Worm (Caenorhabditis elegans): ENCODE measurements around the gene cdc-48.2.

Gene cdc-48.2

ce11 chrII:8126132-8126531, 12.2 kb upstream of the cdc-48.2 start:
- TF ChIP-seq hmg-4 (GFP tag; optimal IDR thresholded peaks at IDR 0.05) (peak; percentile 21), pes-1 (GFP tag; IDR thresholded peaks at IDR 0.05) (peak; percentile 41; the same call in 1 of the 2 replicates), aly-1 (tag; optimal IDR thresholded peaks at IDR 0.05) (no peak), ets-7 (tag; optimal IDR thresholded peaks at IDR 0.05) (no peak), F13C5.2 (tag; optimal IDR thresholded peaks at IDR 0.05) (no peak)

DNA sequence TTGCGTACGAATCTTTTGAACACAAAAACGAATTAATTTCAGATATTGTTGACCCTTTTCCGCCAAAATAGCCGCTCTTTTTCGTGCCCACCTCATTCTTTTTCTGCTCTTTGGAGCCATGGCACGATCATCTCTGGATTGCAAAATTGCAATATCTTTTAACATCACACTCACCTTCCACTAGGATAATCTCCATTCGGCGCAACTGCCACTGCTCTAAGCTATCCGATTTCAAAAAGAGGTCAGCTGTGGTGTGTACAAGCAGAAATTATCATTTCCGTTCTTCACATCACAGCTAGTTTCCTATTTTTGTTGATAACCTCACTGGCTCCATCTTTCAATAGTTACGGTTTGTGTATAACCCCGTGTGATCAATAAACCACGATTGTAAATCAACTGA, 11.7 kb upstream of the cdc-48.2 start:
- TF ChIP-seq ets-7 (tag; optimal IDR thresholded peaks at IDR 0.05) (no peak), hnd-1 (tag; optimal IDR thresholded peaks at IDR 0.05) (no peak), F13C5.2 (tag; optimal IDR thresholded peaks at IDR 0.05) (no peak), flt-1 (GFP tag; IDR thresholded peaks at IDR 0.05) (no peak), ceh-13 (GFP tag; optimal IDR thresholded peaks at IDR 0.05) (no peak), scrt-1 (GFP tag; IDR thresholded peaks at IDR 0.05) (no peak), tbx-11 (GFP tag; IDR thresholded peaks at IDR 0.05) (no peak), ceh-36 (tag; optimal IDR thresholded peaks at IDR 0.05) (no peak), tra-4 (tag; optimal IDR thresholded peaks at IDR 0.05) (no peak), hmg-4 (GFP tag; optimal IDR thresholded peaks at IDR 0.05) (no peak), ama-1 (optimal IDR thresholded peaks at IDR 0.05) (no peak), aly-1 (tag; optimal IDR thresholded peaks at IDR 0.05) (no peak), tbx-37 (GFP tag; conservative IDR thresholded peaks at IDR 0.05) (no peak), hmbx-1 (tag; optimal IDR thresholded peaks at IDR 0.05) (no peak), pes-1 (GFP tag; IDR thresholded peaks at IDR 0.05) (no peak), B0310.2 (tag; optimal IDR thresholded peaks at IDR 0.05) (no peak)

ce11 chrII:8127290-8127689, 11.0 kb upstream of the cdc-48.2 start:
- TF ChIP-seq B0310.2 (tag; optimal IDR thresholded peaks at IDR 0.05) (no peak), F13C5.2 (tag; optimal IDR thresholded peaks at IDR 0.05) (no peak), aly-1 (tag; optimal IDR thresholded peaks at IDR 0.05) (no peak), ceh-13 (GFP tag; optimal IDR thresholded peaks at IDR 0.05) (no peak), tbx-37 (GFP tag; conservative IDR thresholded peaks at IDR 0.05) (no peak), flt-1 (GFP tag; IDR thresholded peaks at IDR 0.05) (no peak), ceh-36 (tag; optimal IDR thresholded peaks at IDR 0.05) (no peak), hnd-1 (tag; optimal IDR thresholded peaks at IDR 0.05) (no peak), tbx-11 (GFP tag; IDR thresholded peaks at IDR 0.05) (no peak), tra-4 (tag; optimal IDR thresholded peaks at IDR 0.05) (no peak), ama-1 (optimal IDR thresholded peaks at IDR 0.05) (no peak), pes-1 (GFP tag; IDR thresholded peaks at IDR 0.05) (no peak), hmbx-1 (tag; optimal IDR thresholded peaks at IDR 0.05) (no peak), hmg-4 (GFP tag; optimal IDR thresholded peaks at IDR 0.05) (no peak), scrt-1 (GFP tag; IDR thresholded peaks at IDR 0.05) (no peak)

DNA sequence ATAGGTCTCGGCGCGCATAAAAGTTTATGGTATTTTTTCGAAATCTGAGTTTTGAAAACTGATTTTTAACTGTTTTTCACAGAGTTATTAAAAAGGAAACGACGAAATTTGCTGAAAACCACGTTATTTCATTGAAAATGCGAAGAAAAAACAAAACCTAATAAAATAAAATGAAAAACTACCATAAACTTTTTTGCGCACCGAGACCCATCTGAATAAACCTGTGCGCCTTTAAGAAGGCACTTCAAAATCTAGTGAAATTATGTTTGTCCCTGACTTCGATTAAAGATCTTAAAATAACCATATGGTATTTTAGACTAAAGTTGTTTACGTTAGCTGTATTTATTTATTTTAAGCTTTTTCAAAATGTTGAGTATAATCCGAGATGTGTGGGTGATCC, 10.5 kb upstream of the cdc-48.2 start:
- TF ChIP-seq aly-1 (tag; optimal IDR thresholded peaks at IDR 0.05) (no peak), tbx-11 (GFP tag; IDR thresholded peaks at IDR 0.05) (no peak), pes-1 (GFP tag; IDR thresholded peaks at IDR 0.05) (no peak), sea-1 (GFP tag; conservative IDR thresholded peaks at IDR 0.05) (no peak), ceh-36 (tag; optimal IDR thresholded peaks at IDR 0.05) (no peak), ceh-13 (GFP tag; optimal IDR thresholded peaks at IDR 0.05) (no peak), tbx-37 (GFP tag; conservative IDR thresholded peaks at IDR 0.05) (no peak), ama-1 (optimal IDR thresholded peaks at IDR 0.05) (no peak)

- TF ChIP-seq B0310.2 (tag; optimal IDR thresholded peaks at IDR 0.05) (no peak), tra-4 (tag; optimal IDR thresholded peaks at IDR 0.05) (no peak), hnd-1 (tag; optimal IDR thresholded peaks at IDR 0.05) (no peak), F13C5.2 (tag; optimal IDR thresholded peaks at IDR 0.05) (peak; percentile 64), pes-1 (GFP tag; IDR thresholded peaks at IDR 0.05) (peak; percentile 38; the same call in 1 of the 2 replicates), sea-1 (GFP tag; conservative IDR thresholded peaks at IDR 0.05) (0 out of 2 replicates have a peak, but pooled peaks have one; percentile 32), aly-1 (tag; optimal IDR thresholded peaks at IDR 0.05) (peak; percentile 76), hmg-4 (GFP tag; optimal IDR thresholded peaks at IDR 0.05) (peak; percentile 91), ama-1 (optimal IDR thresholded peaks at IDR 0.05) (no peak), scrt-1 (GFP tag; IDR thresholded peaks at IDR 0.05) (peak; percentile 64; the same call in 1 of the 2 replicates), ceh-13 (GFP tag; optimal IDR thresholded peaks at IDR 0.05) (no peak), tbx-11 (GFP tag; IDR thresholded peaks at IDR 0.05) (no peak), ets-7 (tag; optimal IDR thresholded peaks at IDR 0.05) (peak; percentile 35), ceh-36 (tag; optimal IDR thresholded peaks at IDR 0.05) (no peak), tbx-37 (GFP tag; conservative IDR thresholded peaks at IDR 0.05) (peak; percentile 50; the same call in 1 of the 2 replicates), flt-1 (GFP tag; IDR thresholded peaks at IDR 0.05) (0 out of 2 replicates have a peak, but pooled peaks have one; percentile 43), hmbx-1 (tag; optimal IDR thresholded peaks at IDR 0.05) (no peak)
Observed at ce11 chrII:8128273-8129039, 9.8 kb upstream of the cdc-48.2 start.

DNA sequence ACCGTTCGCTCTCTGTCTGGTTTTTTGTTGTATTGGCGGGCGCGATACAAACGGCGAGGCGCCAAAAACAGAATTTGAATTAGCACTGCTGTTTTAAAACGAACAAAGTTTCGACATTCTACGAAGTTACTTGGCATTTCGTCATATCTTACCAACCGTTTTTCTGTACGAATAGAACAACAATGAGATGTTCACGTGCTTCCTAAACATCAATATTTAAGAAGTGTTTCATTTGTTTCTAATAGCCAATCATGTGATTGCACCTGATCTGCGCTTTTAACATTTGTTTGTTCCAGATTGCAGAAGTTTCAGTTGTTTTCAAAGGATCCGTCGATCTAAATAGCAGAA, 9.3 kb upstream of the cdc-48.2 start:
- TF ChIP-seq hmg-4 (GFP tag; optimal IDR thresholded peaks at IDR 0.05) (peak; percentile 13), scrt-1 (GFP tag; IDR thresholded peaks at IDR 0.05) (no peak)

DNA sequence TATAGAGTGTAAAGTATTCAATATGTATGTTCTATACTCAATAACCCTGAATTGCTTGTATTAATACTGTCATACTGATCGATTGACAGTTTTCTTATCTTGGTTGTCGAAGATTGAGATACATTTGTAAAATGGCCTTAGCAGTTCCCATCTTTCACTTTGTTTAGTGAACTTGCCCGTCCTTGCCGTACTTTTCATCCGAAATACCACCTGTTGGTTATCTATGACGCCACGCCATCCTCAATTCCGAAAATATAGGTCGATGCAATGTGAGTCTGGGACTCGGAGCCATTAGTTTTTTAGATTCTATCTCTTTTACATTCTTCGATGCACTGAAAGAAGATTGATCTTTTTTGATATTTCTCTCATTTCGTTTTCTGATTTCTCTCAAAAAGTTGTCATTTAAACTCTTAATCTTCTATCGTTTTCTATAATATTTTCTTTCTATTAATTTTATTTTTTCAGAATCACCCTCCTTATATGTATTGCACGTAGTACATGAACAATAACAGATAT, 8.7 kb upstream of the cdc-48.2 start, which contains the start of gene ulp-4:
Gene ulp-4, plus strand, starts transcription at position 466 of the 516 bp plus-strand sequence.
- no peak for TF ChIP-seq hmg-4 (GFP tag; optimal IDR thresholded peaks at IDR 0.05)
- TF ChIP-seq pes-1 (GFP tag; IDR thresholded peaks at IDR 0.05), result no peak
- no peak for TF ChIP-seq tbx-11 (GFP tag; IDR thresholded peaks at IDR 0.05)
- no peak for TF ChIP-seq hmbx-1 (tag; optimal IDR thresholded peaks at IDR 0.05)
- TF ChIP-seq tra-4 (tag; optimal IDR thresholded peaks at IDR 0.05), result no peak
- TF ChIP-seq ceh-36 (tag; optimal IDR thresholded peaks at IDR 0.05), result no peak
- TF ChIP-seq F13C5.2 (tag; optimal IDR thresholded peaks at IDR 0.05), result no peak
- TF ChIP-seq flt-1 (GFP tag; IDR thresholded peaks at IDR 0.05), result no peak
- TF ChIP-seq ama-1 (optimal IDR thresholded peaks at IDR 0.05), result no peak
- TF ChIP-seq ceh-13 (GFP tag; optimal IDR thresholded peaks at IDR 0.05), result no peak
- TF ChIP-seq B0310.2 (tag; optimal IDR thresholded peaks at IDR 0.05), result no peak

Measured in whole organism, early embryonic.